Fruit fly (Drosophila melanogaster) whole organism, adult: ENCODE results near the gene CG11378.

Source experiments
- CG11617 ChIP-seq: fragments of 200-800 bp; sonication (Bioruptor generic); optimal IDR thresholded peaks from 2 replicates; lab custom pipeline; 2017; ENCODE audit warnings: mild to moderate bottlenecking, missing biosample characterization, missing genetic modification reagents, missing genetic modification characterization
- CG14711 ChIP-seq: fragments of 200-800 bp; sonication (Bioruptor generic); optimal IDR thresholded peaks from 2 replicates; lab custom pipeline; 2018; ENCODE audit warnings: missing biosample characterization, mild to moderate bottlenecking, missing genetic modification characterization, moderate library complexity
- CG33017 ChIP-seq: fragments of 200-800 bp; sonication (Bioruptor generic); optimal IDR thresholded peaks from 2 replicates; lab custom pipeline; 2018; ENCODE audit warnings: missing biosample characterization, mild to moderate bottlenecking, missing genetic modification characterization, moderate library complexity
- CG5204 ChIP-seq: fragments of 200-800 bp; sonication (Bioruptor generic); optimal IDR thresholded peaks from 2 replicates; lab custom pipeline; 2016; ENCODE audit warnings: missing biosample characterization, missing genetic modification characterization
- CG7045 ChIP-seq: fragments of 200-800 bp; sonication (Bioruptor generic); optimal IDR thresholded peaks from 2 replicates; lab custom pipeline; 2017; ENCODE audit warnings: missing biosample characterization, mild to moderate bottlenecking, missing genetic modification characterization
- CG7101 ChIP-seq: fragments of 200-800 bp; sonication (Bioruptor generic); optimal IDR thresholded peaks from 2 replicates; lab custom pipeline; 2018; ENCODE audit warnings: missing biosample characterization, mild to moderate bottlenecking, missing genetic modification characterization, moderate library complexity
- Clk ChIP-seq: fragments of 200-800 bp; sonication (Bioruptor generic); optimal IDR thresholded peaks from 2 replicates; lab custom pipeline; 2017; ENCODE audit warnings: missing biosample characterization, missing genetic modification characterization
- Crg-1 ChIP-seq: fragments of 200-800 bp; sonication (Bioruptor generic); optimal IDR thresholded peaks from 2 replicates; lab custom pipeline; 2016; ENCODE audit warnings: missing biosample characterization, missing genetic modification characterization
- Hr96 ChIP-seq: fragments of 200-800 bp; sonication (Bioruptor generic); optimal IDR thresholded peaks from 2 replicates; lab custom pipeline; 2016; ENCODE audit warnings: missing biosample characterization, missing genetic modification characterization
- Mnt ChIP-seq: fragments of 200-800 bp; sonication (Bioruptor generic); optimal IDR thresholded peaks from 2 replicates; lab custom pipeline; 2016; ENCODE audit warnings: missing biosample characterization, mild to moderate bottlenecking, missing genetic modification characterization
- kay ChIP-seq: fragments of 200-800 bp; sonication (Bioruptor generic); peaks from one replicate; lab custom pipeline; 2016; ENCODE audit warnings: missing biosample characterization, missing genetic modification characterization, borderline replicate concordance
- pad ChIP-seq: fragments of 200-800 bp; sonication (Bioruptor generic); optimal IDR thresholded peaks from 3 replicates; lab custom pipeline; 2017; ENCODE audit warnings: missing biosample characterization, missing genetic modification characterization, mild to moderate bottlenecking, moderate library complexity, missing genetic modification reagents
- toe ChIP-seq: fragments of 200-800 bp; sonication (Bioruptor generic); optimal IDR thresholded peaks from 2 replicates; lab custom pipeline; 2016; ENCODE audit warnings: missing biosample characterization, missing genetic modification characterization

DNA sequence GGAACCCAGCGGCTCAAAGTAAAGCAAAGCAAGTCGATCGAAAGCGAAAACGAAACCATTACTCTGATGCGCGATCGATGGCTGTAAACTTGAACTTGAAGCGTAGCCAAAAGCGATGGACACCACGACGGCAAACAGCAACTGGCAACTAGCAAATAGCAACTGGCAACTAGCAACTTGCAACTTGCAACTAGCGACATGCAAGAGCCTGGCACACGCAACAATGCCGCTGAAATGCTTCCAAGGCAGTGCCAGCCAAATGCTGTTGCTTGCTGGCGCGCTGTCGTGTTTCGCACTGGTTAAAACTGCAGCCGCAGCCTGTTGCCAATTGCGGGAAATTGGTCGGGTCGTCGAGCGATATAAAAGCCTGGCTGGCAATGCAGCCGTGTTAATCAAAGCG is 10.7 kb downstream of the CG11378 start, which contains the start of gene CG14627:
- TF ChIP-seq kay (GFP tag; lab: Kevin White, UChicago) (no peak), CG7101 (no peak), toe (GFP tag; lab: Kevin White, UChicago) (no peak), CG33017 (tag; lab: Kevin White, UChicago) (no peak), CG14711 (no peak), Hr96 (GFP tag; lab: Kevin White, UChicago) (no peak), CG7045 (GFP tag; lab: Kevin White, UChicago) (no peak), CG11617 (GFP tag; lab: Kevin White, UChicago) (no peak), Mnt (no peak), pad (no peak), CG5204 (GFP tag; lab: Kevin White, UChicago) (no peak), Clk (no peak), Crg-1 (no peak)
